Fruit fly (Drosophila melanogaster) whole organism, prepupa: ENCODE data around the gene CG18269.

ENCODE experiments used
- Blimp-1 ChIP-seq: fragments of 200-800 bp; sonication (Bioruptor generic); optimal IDR thresholded peaks from 3 replicates; lab custom pipeline; 2017; ENCODE audit warnings: missing biosample characterization, missing genetic modification characterization, mild to moderate bottlenecking, moderate library complexity, missing genetic modification reagents
- CG10631 ChIP-seq: fragments of 200-800 bp; sonication (Bioruptor generic); optimal IDR thresholded peaks from 2 replicates; lab custom pipeline; 2016; ENCODE audit warnings: missing biosample characterization, missing genetic modification characterization
- CG10669 ChIP-seq: fragments of 200-800 bp; sonication (Bioruptor generic); optimal IDR thresholded peaks from 3 replicates; lab custom pipeline; 2018; ENCODE audit warnings: missing biosample characterization, mild to moderate bottlenecking, missing genetic modification characterization, moderate library complexity
- CG11294 ChIP-seq: fragments of 200-800 bp; sonication (Bioruptor generic); IDR thresholded peaks from 2 replicates; pipeline ENCODE4 v1.3.6; 2022; ENCODE audit warnings: missing biosample characterization, missing genetic modification characterization
- CG1621 ChIP-seq: fragments of 200-800 bp; sonication (Bioruptor generic); optimal IDR thresholded peaks from 3 replicates; lab custom pipeline; 2018; ENCODE audit warnings: missing biosample characterization, mild to moderate bottlenecking, missing genetic modification characterization
- CG3032 ChIP-seq: fragments of 200-800 bp; optimal IDR thresholded peaks from 2 replicates; lab custom pipeline; 2019; ENCODE audit warnings: missing biosample characterization, mild to moderate bottlenecking, missing genetic modification characterization, moderate library complexity
- CG31627 ChIP-seq: fragments of 200-800 bp; sonication (Bioruptor generic); optimal IDR thresholded peaks from 3 replicates; lab custom pipeline; 2016; ENCODE audit warnings: missing biosample characterization, missing genetic modification characterization
- CG32006 ChIP-seq: fragments of 200-800 bp; sonication (Bioruptor generic); optimal IDR thresholded peaks from 3 replicates; lab custom pipeline; 2017; ENCODE audit warnings: missing biosample characterization, mild to moderate bottlenecking, missing genetic modification characterization
- CG34406 ChIP-seq: fragments of 200-800 bp; sonication (Bioruptor generic); optimal IDR thresholded peaks from 3 replicates; lab custom pipeline; 2016; ENCODE audit warnings: missing biosample characterization, missing genetic modification characterization
- CG6276 ChIP-seq: fragments of 200-800 bp; sonication (Bioruptor generic); optimal IDR thresholded peaks from 2 replicates; lab custom pipeline; 2017; ENCODE audit warnings: missing biosample characterization, mild to moderate bottlenecking, missing genetic modification characterization
- CG6792 ChIP-seq: fragments of 200-800 bp; sonication (Bioruptor generic); optimal IDR thresholded peaks from 3 replicates; lab custom pipeline; 2016; ENCODE audit warnings: missing biosample characterization, missing genetic modification characterization
- CG6808 ChIP-seq: fragments of 200-800 bp; sonication (Bioruptor generic); optimal IDR thresholded peaks from 3 replicates; lab custom pipeline; 2017; ENCODE audit warnings: missing biosample characterization, missing genetic modification characterization, mild to moderate bottlenecking, moderate library complexity, missing genetic modification reagents
- CG6854 ChIP-seq: fragments of 200-800 bp; sonication (Bioruptor generic); optimal IDR thresholded peaks from 2 replicates; lab custom pipeline; 2017; ENCODE audit warnings: missing biosample characterization, mild to moderate bottlenecking, missing genetic modification characterization
- CG7368 ChIP-seq: fragments of 200-800 bp; sonication (Bioruptor generic); optimal IDR thresholded peaks from 3 replicates; lab custom pipeline; 2016; ENCODE audit warnings: missing biosample characterization, missing genetic modification characterization
- CG8319 ChIP-seq: fragments of 200-800 bp; sonication (Bioruptor generic); optimal IDR thresholded peaks from 3 replicates; lab custom pipeline; 2016; ENCODE audit warnings: missing biosample characterization, missing genetic modification characterization
- CG9139 ChIP-seq: fragments of 200-800 bp; sonication (Bioruptor generic); optimal IDR thresholded peaks from 3 replicates; lab custom pipeline; 2017; ENCODE audit warnings: missing biosample characterization, mild to moderate bottlenecking, missing genetic modification characterization
- Eip75B ChIP-seq: fragments of 200-800 bp; sonication (Bioruptor generic); optimal IDR thresholded peaks from 3 replicates; lab custom pipeline; 2016; ENCODE audit warnings: missing biosample characterization, missing genetic modification characterization
- Eip78C ChIP-seq: fragments of 200-800 bp; sonication (Bioruptor generic); peaks from one replicate; lab custom pipeline; 2016; ENCODE audit warnings: missing biosample characterization, missing genetic modification characterization
- Ets21C ChIP-seq: fragments of 200-800 bp; sonication (Bioruptor generic); optimal IDR thresholded peaks from 3 replicates; lab custom pipeline; 2016; ENCODE audit warnings: missing biosample characterization, missing genetic modification characterization
- Ets96B ChIP-seq: fragments of 200-800 bp; optimal IDR thresholded peaks from 2 replicates; lab custom pipeline; 2019; ENCODE audit warnings: missing biosample characterization, mild to moderate bottlenecking, missing genetic modification characterization, moderate library complexity
- Hr38 ChIP-seq: sonication (Bioruptor generic); optimal IDR thresholded peaks from 2 replicates; lab custom pipeline; 2016; ENCODE audit warnings: missing biosample characterization, missing genetic modification characterization
- Hr39 ChIP-seq: fragments of 200-800 bp; sonication (Bioruptor generic); optimal IDR thresholded peaks from 2 replicates; lab custom pipeline; 2016; ENCODE audit warnings: missing biosample characterization, missing genetic modification characterization
- Hr4 ChIP-seq: fragments of 200-800 bp; sonication (Bioruptor generic); optimal IDR thresholded peaks from 3 replicates; lab custom pipeline; 2016; ENCODE audit warnings: missing biosample characterization, missing genetic modification characterization
- Met ChIP-seq: fragments of 200-800 bp; sonication (Bioruptor generic); optimal IDR thresholded peaks from 3 replicates; lab custom pipeline; 2016; ENCODE audit warnings: missing biosample characterization, missing genetic modification characterization
- Smox ChIP-seq: fragments of 200-800 bp; sonication (Bioruptor generic); optimal IDR thresholded peaks from 3 replicates; lab custom pipeline; 2016; ENCODE audit warnings: missing biosample characterization, missing genetic modification characterization
- Sox102F ChIP-seq: fragments of 200-800 bp; sonication (Bioruptor generic); optimal IDR thresholded peaks from 2 replicates; lab custom pipeline; 2016; ENCODE audit warnings: missing biosample characterization, mild to moderate bottlenecking, missing genetic modification characterization
- Sox14 ChIP-seq: fragments of 200-800 bp; sonication (Bioruptor generic); optimal IDR thresholded peaks from 3 replicates; lab custom pipeline; 2016; ENCODE audit warnings: missing biosample characterization, missing genetic modification characterization
- achi ChIP-seq: fragments of 200-800 bp; sonication (Bioruptor generic); optimal IDR thresholded peaks from 3 replicates; lab custom pipeline; 2016; ENCODE audit warnings: missing biosample characterization, missing genetic modification characterization
- acj6 ChIP-seq: fragments of 200-800 bp; sonication (Bioruptor generic); optimal IDR thresholded peaks from 3 replicates; lab custom pipeline; 2016; ENCODE audit warnings: missing biosample characterization, missing genetic modification characterization
- cyc ChIP-seq: fragments of 200-800 bp; sonication (Bioruptor generic); optimal IDR thresholded peaks from 3 replicates; lab custom pipeline; 2016; ENCODE audit warnings: missing biosample characterization, missing genetic modification characterization
- dac ChIP-seq: fragments of 200-800 bp; sonication (Bioruptor generic); optimal IDR thresholded peaks from 2 replicates; lab custom pipeline; 2017; ENCODE audit warnings: missing biosample characterization, mild to moderate bottlenecking, missing genetic modification characterization
- dsx ChIP-seq: fragments of 200-800 bp; optimal IDR thresholded peaks from 3 replicates; lab custom pipeline; 2019; ENCODE audit warnings: missing biosample characterization, mild to moderate bottlenecking, missing genetic modification characterization, moderate library complexity; ENCODE audit not compliant: poor library complexity, severe bottlenecking
- esn ChIP-seq: fragments of 200-800 bp; sonication (Bioruptor generic); optimal IDR thresholded peaks from 2 replicates; lab custom pipeline; 2016; ENCODE audit warnings: missing biosample characterization, mild to moderate bottlenecking, missing genetic modification characterization, moderate library complexity
- fd59A ChIP-seq: fragments of 200-800 bp; sonication (Bioruptor generic); optimal IDR thresholded peaks from 2 replicates; lab custom pipeline; 2017; ENCODE audit warnings: missing biosample characterization, mild to moderate bottlenecking, missing genetic modification characterization, missing genetic modification reagents
- fd85E ChIP-seq: fragments of 200-800 bp; sonication (Bioruptor generic); optimal IDR thresholded peaks from 3 replicates; lab custom pipeline; 2016; ENCODE audit warnings: missing biosample characterization, missing genetic modification characterization
- lz ChIP-seq: fragments of 200-800 bp; sonication (Bioruptor generic); optimal IDR thresholded peaks from 3 replicates; lab custom pipeline; 2016; ENCODE audit warnings: missing biosample characterization, missing genetic modification characterization
- salr ChIP-seq, 2 experiments: fragments of 200-800 bp; sonication (Bioruptor generic); optimal IDR thresholded peaks; 3 replicates each; lab custom pipeline; 2016 to 2018; ENCODE audit warnings: missing biosample characterization in 2 of 2, missing genetic modification characterization in 2 of 2, mild to moderate bottlenecking in 1 of 2
- spab ChIP-seq: fragments of 200-800 bp; sonication (Bioruptor generic); optimal IDR thresholded peaks from 2 replicates; lab custom pipeline; 2017; ENCODE audit warnings: missing biosample characterization, mild to moderate bottlenecking, missing genetic modification characterization, missing genetic modification reagents
- ss ChIP-seq, 2 experiments: fragments of 200-800 bp; sonication (Bioruptor generic); optimal IDR thresholded peaks; 2 replicates in 1 of 2; 3 replicates in 1 of 2; lab custom pipeline; 2017 to 2018; ENCODE audit warnings: mild to moderate bottlenecking in 2 of 2, missing biosample characterization in 2 of 2, missing genetic modification characterization in 2 of 2, moderate library complexity in 1 of 2
- svp ChIP-seq: fragments of 200-800 bp; sonication (Bioruptor generic); peaks from one replicate; lab custom pipeline; 2016; ENCODE audit warnings: missing biosample characterization, missing genetic modification characterization
- topi ChIP-seq: fragments of 200-800 bp; sonication (Bioruptor generic); optimal IDR thresholded peaks from 3 replicates; lab custom pipeline; 2016; ENCODE audit warnings: missing biosample characterization, missing genetic modification characterization

CG18269 gene

DNA sequence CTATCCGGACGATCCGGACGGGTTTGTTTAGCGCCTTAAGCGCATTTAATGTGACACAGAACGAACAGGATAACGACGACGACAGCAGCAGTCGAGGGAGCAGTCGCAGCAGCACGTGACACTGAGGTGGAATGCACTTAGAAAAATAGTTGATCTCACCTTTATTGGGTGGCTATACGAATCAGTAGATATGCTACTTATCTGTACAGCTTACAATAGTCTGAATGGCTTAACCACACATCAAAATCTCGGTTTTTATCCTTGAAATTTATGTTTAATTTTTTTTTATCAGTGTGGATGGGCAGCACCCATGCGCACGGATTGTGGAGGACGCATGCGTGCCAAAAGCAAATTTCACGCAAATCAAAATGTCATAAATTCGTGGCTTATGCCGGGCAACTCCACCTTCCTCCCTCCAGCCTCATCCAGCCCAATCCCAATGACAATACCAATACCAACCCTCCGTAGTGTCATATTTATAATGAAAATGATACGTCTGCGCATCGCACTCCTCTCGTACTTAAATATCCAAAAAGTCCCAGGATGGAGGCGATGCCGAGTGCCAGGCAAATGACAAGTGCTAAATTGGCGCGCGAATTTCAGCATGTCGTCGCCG lies 43.7 kb upstream of the CG18269 start (continued):
- TF ChIP-seq Hr39 (peak; percentile 10), cyc (GFP tag; lab: Kevin White, UChicago) (peak; percentile 11), CG31627 (GFP tag; lab: Kevin White, UChicago) (no peak), Ets96B (tag; lab: Kevin White, UChicago) (peak; percentile 39), acj6 (GFP tag; lab: Kevin White, UChicago) (no peak), esn (GFP tag; lab: Kevin White, UChicago) (peak; percentile 20), CG10631 (GFP tag; lab: Kevin White, UChicago) (no peak), fd59A (GFP tag; lab: Kevin White, UChicago) (peak; percentile 16), Eip75B (GFP tag; lab: Kevin White, UChicago) (peak; percentile 66), Hr4 (GFP tag; lab: Kevin White, UChicago) (no peak), Sox102F (GFP tag; lab: Kevin White, UChicago) (no peak), spab (peak; percentile 1)

DNA sequence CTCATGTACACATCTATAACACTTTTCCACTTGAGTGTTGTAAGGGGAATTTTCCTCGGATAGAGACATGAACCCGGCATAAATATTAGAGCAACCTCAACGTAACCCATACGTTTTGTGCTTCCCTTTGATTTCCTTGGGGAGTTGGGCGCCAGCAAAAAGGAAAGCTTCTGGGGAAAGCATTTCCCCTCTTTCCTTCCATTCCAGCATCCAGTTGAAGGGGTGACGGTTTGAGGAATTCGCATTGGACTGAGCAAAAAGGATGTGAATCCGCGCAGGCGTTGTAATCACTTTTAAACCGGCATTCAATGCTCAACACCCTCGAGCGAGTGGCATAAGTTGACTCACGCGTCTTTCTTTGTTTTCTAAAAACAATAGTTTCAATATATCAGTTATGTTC lies 36.7 kb upstream of the CG18269 start:
- no peak for TF ChIP-seq Blimp-1 (GFP tag; lab: Kevin White, UChicago)
- no peak for TF ChIP-seq CG6808
- no peak for TF ChIP-seq svp (GFP tag; lab: Kevin White, UChicago)
- no peak for TF ChIP-seq Hr39
- no peak for TF ChIP-seq Hr38 (GFP tag; lab: Kevin White, UChicago)
- TF ChIP-seq CG32006: no peak
- TF ChIP-seq Ets21C (GFP tag; lab: Kevin White, UChicago): no peak
- TF ChIP-seq lz (GFP tag; lab: Kevin White, UChicago): no peak
- TF ChIP-seq Hr4 (GFP tag; lab: Kevin White, UChicago): no peak
- TF ChIP-seq CG10631 (GFP tag; lab: Kevin White, UChicago): no peak
- TF ChIP-seq CG6792: no peak
- TF ChIP-seq cyc (GFP tag; lab: Kevin White, UChicago): no peak
- no peak for TF ChIP-seq Eip75B (GFP tag; lab: Kevin White, UChicago)
- no peak for TF ChIP-seq CG8319 (GFP tag; lab: Kevin White, UChicago)
- no peak for TF ChIP-seq acj6 (GFP tag; lab: Kevin White, UChicago)
- TF ChIP-seq CG6276 (GFP tag; lab: Kevin White, UChicago): no peak
- no peak for TF ChIP-seq dsx
- TF ChIP-seq, all 60 proteins: peak for 0

DNA sequence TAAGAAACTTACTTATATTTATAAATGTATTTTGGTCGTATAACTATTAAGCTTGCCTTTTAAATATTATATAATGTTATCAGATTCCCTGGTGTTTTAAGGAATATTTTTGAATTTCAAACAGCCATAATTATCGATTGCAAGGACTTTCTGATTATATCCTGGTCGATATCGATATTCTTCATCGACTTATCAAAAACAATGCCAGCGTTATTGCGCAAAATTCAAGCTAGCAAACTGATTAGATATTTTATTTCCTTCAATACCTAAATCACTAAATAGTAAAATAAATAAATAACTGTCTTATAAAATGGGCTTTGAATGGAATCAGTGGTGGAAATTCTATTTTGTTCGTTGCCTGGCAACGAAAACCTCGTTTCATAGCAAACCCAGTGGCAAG lies 34.2 kb upstream of the CG18269 start, which contains the start of gene CG14020:
Gene CG14020 (plus strand): TSS at position 345 of the 400 bp plus-strand sequence.
- no peak for TF ChIP-seq Hr4 (GFP tag; lab: Kevin White, UChicago)
- TF ChIP-seq salr (GFP tag; optimal IDR thresholded peaks at IDR 0.05; lab: Kevin White, UChicago): no peak
- no peak for TF ChIP-seq Eip75B (GFP tag; lab: Kevin White, UChicago)
- no peak for TF ChIP-seq cyc (GFP tag; lab: Kevin White, UChicago)
- no peak for TF ChIP-seq CG10669 (GFP tag; lab: Kevin White, UChicago)
- TF ChIP-seq dac (GFP tag; lab: Kevin White, UChicago): no peak
- no peak for TF ChIP-seq Blimp-1 (GFP tag; lab: Kevin White, UChicago)
- TF ChIP-seq Ets21C (GFP tag; lab: Kevin White, UChicago): no peak
- TF ChIP-seq, all 60 proteins: peak for 0

DNA sequence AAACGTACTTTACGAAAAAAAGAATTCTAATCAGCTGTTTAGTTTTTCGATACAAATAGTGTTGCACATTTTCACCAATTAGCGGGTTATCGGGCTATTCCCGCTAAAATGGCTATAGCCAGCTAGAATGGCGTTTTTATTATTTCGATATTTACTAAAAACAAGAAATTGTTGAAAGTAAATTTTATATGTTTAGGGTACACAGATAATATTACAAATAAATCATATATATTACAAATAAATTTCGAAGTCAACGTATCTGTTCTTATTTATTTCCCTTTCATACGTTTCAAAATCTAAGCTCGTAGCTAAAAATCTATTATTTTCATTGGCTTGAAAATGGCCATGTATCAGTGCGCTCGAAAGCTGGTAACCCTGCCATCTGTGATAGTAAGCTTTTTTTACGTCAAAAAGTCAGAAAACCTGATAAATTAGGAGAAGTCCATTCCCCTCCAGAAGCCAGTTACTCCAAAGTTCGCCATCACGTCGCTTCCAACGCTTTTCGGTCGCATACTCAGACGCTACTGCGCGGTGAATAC lies 31.7 kb upstream of the CG18269 start, which contains the start of the genes CG7382 and cl:
Gene CG7382 (minus strand): TSS at position 51 of the 539 bp plus-strand sequence.
Gene cl (plus strand): TSS at position 290 of the 539 bp plus-strand sequence.
- peak; percentile 19 for TF ChIP-seq CG1621 (tag; lab: Kevin White, UChicago)
- no peak for TF ChIP-seq fd59A (GFP tag; lab: Kevin White, UChicago)
- TF ChIP-seq Hr39: peak; percentile 38
- TF ChIP-seq CG6792: peak; percentile 9
- no peak for TF ChIP-seq Met
- peak; percentile 2 for TF ChIP-seq dsx
- TF ChIP-seq CG8319 (GFP tag; lab: Kevin White, UChicago): no peak
- no peak for TF ChIP-seq CG10669 (GFP tag; lab: Kevin White, UChicago)
- TF ChIP-seq achi: peak; percentile 48
- no peak for TF ChIP-seq CG7368
- no peak for TF ChIP-seq Smox (GFP tag; lab: Kevin White, UChicago)
- peak; percentile 17 for TF ChIP-seq topi (GFP tag; lab: Kevin White, UChicago)
- no peak for TF ChIP-seq CG6854 (GFP tag; lab: Kevin White, UChicago)
- TF ChIP-seq Eip78C: no peak
- peak; percentile 1 for TF ChIP-seq CG34406 (GFP tag; lab: Kevin White, UChicago)
- TF ChIP-seq CG3032 (tag; lab: Kevin White, UChicago): peak; percentile 64
- no peak for TF ChIP-seq CG9139 (GFP tag; lab: Kevin White, UChicago)
- TF ChIP-seq fd85E (GFP tag; lab: Kevin White, UChicago): no peak
- TF ChIP-seq CG6808: peak; percentile 22
- peak; percentile 48 for TF ChIP-seq lz (GFP tag; lab: Kevin White, UChicago)
- TF ChIP-seq CG11294 (GFP tag; lab: Robert Waterston, UW): no peak
- TF ChIP-seq cyc (GFP tag; lab: Kevin White, UChicago): peak; percentile 35
- TF ChIP-seq ss (GFP tag; optimal IDR thresholded peaks at IDR 0.05; lab: Kevin White, UChicago): peak in 1 of 2 experiments; percentile 30
- peak; percentile 33 for TF ChIP-seq Sox14 (GFP tag; lab: Kevin White, UChicago)
